Fruit fly (Drosophila melanogaster) whole organism, prepupa: ENCODE results near the gene CG33346.

Source experiments
- Blimp-1 ChIP-seq: fragments of 200-800 bp; sonication (Bioruptor generic); optimal IDR thresholded peaks from 3 replicates; lab custom pipeline; 2017; ENCODE audit warnings: missing biosample characterization, missing genetic modification characterization, mild to moderate bottlenecking, moderate library complexity, missing genetic modification reagents
- CG10631 ChIP-seq: fragments of 200-800 bp; sonication (Bioruptor generic); optimal IDR thresholded peaks from 2 replicates; lab custom pipeline; 2016; ENCODE audit warnings: missing biosample characterization, missing genetic modification characterization
- CG11762 ChIP-seq: fragments of 200-800 bp; sonication (Bioruptor generic); optimal IDR thresholded peaks from 3 replicates; lab custom pipeline; 2016; ENCODE audit warnings: missing biosample characterization, missing genetic modification characterization; ENCODE audit not compliant: insufficient read depth
- CG15336 ChIP-seq: fragments of 200-800 bp; sonication (Bioruptor generic); IDR thresholded peaks from 2 replicates; pipeline ENCODE4 v1.3.6; 2022; ENCODE audit warnings: missing biosample characterization, missing genetic modification characterization
- CG16779 ChIP-seq: fragments of 200-800 bp; sonication (Bioruptor generic); optimal IDR thresholded peaks from 3 replicates; lab custom pipeline; 2017; ENCODE audit warnings: missing biosample characterization, mild to moderate bottlenecking, missing genetic modification characterization
- CG3032 ChIP-seq: fragments of 200-800 bp; optimal IDR thresholded peaks from 2 replicates; lab custom pipeline; 2019; ENCODE audit warnings: missing biosample characterization, mild to moderate bottlenecking, missing genetic modification characterization, moderate library complexity
- CG31627 ChIP-seq: fragments of 200-800 bp; sonication (Bioruptor generic); optimal IDR thresholded peaks from 3 replicates; lab custom pipeline; 2016; ENCODE audit warnings: missing biosample characterization, missing genetic modification characterization
- CG32006 ChIP-seq: fragments of 200-800 bp; sonication (Bioruptor generic); optimal IDR thresholded peaks from 3 replicates; lab custom pipeline; 2017; ENCODE audit warnings: missing biosample characterization, mild to moderate bottlenecking, missing genetic modification characterization
- CG34406 ChIP-seq: fragments of 200-800 bp; sonication (Bioruptor generic); optimal IDR thresholded peaks from 3 replicates; lab custom pipeline; 2016; ENCODE audit warnings: missing biosample characterization, missing genetic modification characterization
- CG3919 ChIP-seq: fragments of 200-800 bp; sonication (Bioruptor generic); optimal IDR thresholded peaks from 3 replicates; lab custom pipeline; 2016; ENCODE audit warnings: missing biosample characterization, missing genetic modification characterization
- CG4318 ChIP-seq: fragments of 200-800 bp; sonication (Bioruptor generic); optimal IDR thresholded peaks from 3 replicates; lab custom pipeline; 2017; ENCODE audit warnings: missing biosample characterization, mild to moderate bottlenecking, missing genetic modification characterization
- CG6163 ChIP-seq: fragments of 200-800 bp; sonication (Bioruptor generic); IDR thresholded peaks from 3 replicates; pipeline ENCODE4 v1.3.6; 2022; ENCODE audit warnings: missing biosample characterization, missing genetic modification characterization
- CG6276 ChIP-seq: fragments of 200-800 bp; sonication (Bioruptor generic); optimal IDR thresholded peaks from 2 replicates; lab custom pipeline; 2017; ENCODE audit warnings: missing biosample characterization, mild to moderate bottlenecking, missing genetic modification characterization
- CG6792 ChIP-seq: fragments of 200-800 bp; sonication (Bioruptor generic); optimal IDR thresholded peaks from 3 replicates; lab custom pipeline; 2016; ENCODE audit warnings: missing biosample characterization, missing genetic modification characterization
- CG6808 ChIP-seq: fragments of 200-800 bp; sonication (Bioruptor generic); optimal IDR thresholded peaks from 3 replicates; lab custom pipeline; 2017; ENCODE audit warnings: missing biosample characterization, missing genetic modification characterization, mild to moderate bottlenecking, moderate library complexity, missing genetic modification reagents
- CG6854 ChIP-seq: fragments of 200-800 bp; sonication (Bioruptor generic); optimal IDR thresholded peaks from 2 replicates; lab custom pipeline; 2017; ENCODE audit warnings: missing biosample characterization, mild to moderate bottlenecking, missing genetic modification characterization
- CG8119 ChIP-seq: fragments of 200-800 bp; sonication (Bioruptor generic); IDR thresholded peaks from 3 replicates; pipeline ENCODE4 v1.3.6; 2022; ENCODE audit warnings: missing biosample characterization, missing genetic modification characterization
- CG8319 ChIP-seq: fragments of 200-800 bp; sonication (Bioruptor generic); optimal IDR thresholded peaks from 3 replicates; lab custom pipeline; 2016; ENCODE audit warnings: missing biosample characterization, missing genetic modification characterization
- CG8632 ChIP-seq: fragments of 200-800 bp; sonication (Bioruptor generic); optimal IDR thresholded peaks from 3 replicates; lab custom pipeline; 2016; ENCODE audit warnings: missing biosample characterization, missing genetic modification characterization
- CG9139 ChIP-seq: fragments of 200-800 bp; sonication (Bioruptor generic); optimal IDR thresholded peaks from 3 replicates; lab custom pipeline; 2017; ENCODE audit warnings: missing biosample characterization, mild to moderate bottlenecking, missing genetic modification characterization
- Eip78C ChIP-seq: fragments of 200-800 bp; sonication (Bioruptor generic); peaks from one replicate; lab custom pipeline; 2016; ENCODE audit warnings: missing biosample characterization, missing genetic modification characterization
- Eip93F ChIP-seq: fragments of 200-800 bp; sonication (Bioruptor generic); optimal IDR thresholded peaks from 2 replicates; lab custom pipeline; 2016; ENCODE audit warnings: missing biosample characterization, mild to moderate bottlenecking, missing genetic modification characterization
- Ets21C ChIP-seq: fragments of 200-800 bp; sonication (Bioruptor generic); optimal IDR thresholded peaks from 3 replicates; lab custom pipeline; 2016; ENCODE audit warnings: missing biosample characterization, missing genetic modification characterization
- Ets96B ChIP-seq: fragments of 200-800 bp; optimal IDR thresholded peaks from 2 replicates; lab custom pipeline; 2019; ENCODE audit warnings: missing biosample characterization, mild to moderate bottlenecking, missing genetic modification characterization, moderate library complexity
- Hr38 ChIP-seq: sonication (Bioruptor generic); optimal IDR thresholded peaks from 2 replicates; lab custom pipeline; 2016; ENCODE audit warnings: missing biosample characterization, missing genetic modification characterization
- Hr39 ChIP-seq: fragments of 200-800 bp; sonication (Bioruptor generic); optimal IDR thresholded peaks from 2 replicates; lab custom pipeline; 2016; ENCODE audit warnings: missing biosample characterization, missing genetic modification characterization
- Hr4 ChIP-seq: fragments of 200-800 bp; sonication (Bioruptor generic); optimal IDR thresholded peaks from 3 replicates; lab custom pipeline; 2016; ENCODE audit warnings: missing biosample characterization, missing genetic modification characterization
- Lpt ChIP-seq: fragments of 200-800 bp; sonication (Bioruptor generic); optimal IDR thresholded peaks from 3 replicates; lab custom pipeline; 2016; ENCODE audit warnings: missing biosample characterization, missing genetic modification characterization
- Met ChIP-seq: fragments of 200-800 bp; sonication (Bioruptor generic); optimal IDR thresholded peaks from 3 replicates; lab custom pipeline; 2016; ENCODE audit warnings: missing biosample characterization, missing genetic modification characterization
- OdsH ChIP-seq: fragments of 200-800 bp; sonication (Bioruptor generic); optimal IDR thresholded peaks from 3 replicates; lab custom pipeline; 2016; ENCODE audit warnings: missing biosample characterization, missing genetic modification characterization
- Smox ChIP-seq: fragments of 200-800 bp; sonication (Bioruptor generic); optimal IDR thresholded peaks from 3 replicates; lab custom pipeline; 2016; ENCODE audit warnings: missing biosample characterization, missing genetic modification characterization
- Sox14 ChIP-seq: fragments of 200-800 bp; sonication (Bioruptor generic); optimal IDR thresholded peaks from 3 replicates; lab custom pipeline; 2016; ENCODE audit warnings: missing biosample characterization, missing genetic modification characterization
- Sox15 ChIP-seq: fragments of 200-800 bp; sonication (Bioruptor generic); optimal IDR thresholded peaks from 3 replicates; lab custom pipeline; 2016; ENCODE audit warnings: missing biosample characterization, missing genetic modification characterization
- achi ChIP-seq: fragments of 200-800 bp; sonication (Bioruptor generic); optimal IDR thresholded peaks from 3 replicates; lab custom pipeline; 2016; ENCODE audit warnings: missing biosample characterization, missing genetic modification characterization
- acj6 ChIP-seq: fragments of 200-800 bp; sonication (Bioruptor generic); optimal IDR thresholded peaks from 3 replicates; lab custom pipeline; 2016; ENCODE audit warnings: missing biosample characterization, missing genetic modification characterization
- cyc ChIP-seq: fragments of 200-800 bp; sonication (Bioruptor generic); optimal IDR thresholded peaks from 3 replicates; lab custom pipeline; 2016; ENCODE audit warnings: missing biosample characterization, missing genetic modification characterization
- dac ChIP-seq: fragments of 200-800 bp; sonication (Bioruptor generic); optimal IDR thresholded peaks from 2 replicates; lab custom pipeline; 2017; ENCODE audit warnings: missing biosample characterization, mild to moderate bottlenecking, missing genetic modification characterization
- dsx ChIP-seq: fragments of 200-800 bp; optimal IDR thresholded peaks from 3 replicates; lab custom pipeline; 2019; ENCODE audit warnings: missing biosample characterization, mild to moderate bottlenecking, missing genetic modification characterization, moderate library complexity; ENCODE audit not compliant: poor library complexity, severe bottlenecking
- eg ChIP-seq: fragments of 200-800 bp; sonication (Bioruptor generic); IDR thresholded peaks from 3 replicates; pipeline ENCODE4 v1.3.6; 2022; ENCODE audit warnings: missing biosample characterization, missing genetic modification characterization
- esn ChIP-seq: fragments of 200-800 bp; sonication (Bioruptor generic); optimal IDR thresholded peaks from 2 replicates; lab custom pipeline; 2016; ENCODE audit warnings: missing biosample characterization, mild to moderate bottlenecking, missing genetic modification characterization, moderate library complexity
- fd59A ChIP-seq: fragments of 200-800 bp; sonication (Bioruptor generic); optimal IDR thresholded peaks from 2 replicates; lab custom pipeline; 2017; ENCODE audit warnings: missing biosample characterization, mild to moderate bottlenecking, missing genetic modification characterization, missing genetic modification reagents
- fd85E ChIP-seq: fragments of 200-800 bp; sonication (Bioruptor generic); optimal IDR thresholded peaks from 3 replicates; lab custom pipeline; 2016; ENCODE audit warnings: missing biosample characterization, missing genetic modification characterization
- lz ChIP-seq: fragments of 200-800 bp; sonication (Bioruptor generic); optimal IDR thresholded peaks from 3 replicates; lab custom pipeline; 2016; ENCODE audit warnings: missing biosample characterization, missing genetic modification characterization
- pdm3 ChIP-seq: fragments of 200-800 bp; sonication (Bioruptor generic); optimal IDR thresholded peaks from 3 replicates; lab custom pipeline; 2016; ENCODE audit warnings: missing biosample characterization, missing genetic modification characterization
- salr ChIP-seq, 2 experiments: fragments of 200-800 bp; sonication (Bioruptor generic); optimal IDR thresholded peaks; 3 replicates each; lab custom pipeline; 2016 to 2018; ENCODE audit warnings: missing biosample characterization in 2 of 2, missing genetic modification characterization in 2 of 2, mild to moderate bottlenecking in 1 of 2
- spab ChIP-seq: fragments of 200-800 bp; sonication (Bioruptor generic); optimal IDR thresholded peaks from 2 replicates; lab custom pipeline; 2017; ENCODE audit warnings: missing biosample characterization, mild to moderate bottlenecking, missing genetic modification characterization, missing genetic modification reagents
- ss ChIP-seq, 2 experiments: fragments of 200-800 bp; sonication (Bioruptor generic); optimal IDR thresholded peaks; 2 replicates in 1 of 2; 3 replicates in 1 of 2; lab custom pipeline; 2017 to 2018; ENCODE audit warnings: mild to moderate bottlenecking in 2 of 2, missing biosample characterization in 2 of 2, missing genetic modification characterization in 2 of 2, moderate library complexity in 1 of 2
- svp ChIP-seq: fragments of 200-800 bp; sonication (Bioruptor generic); peaks from one replicate; lab custom pipeline; 2016; ENCODE audit warnings: missing biosample characterization, missing genetic modification characterization
- topi ChIP-seq: fragments of 200-800 bp; sonication (Bioruptor generic); optimal IDR thresholded peaks from 3 replicates; lab custom pipeline; 2016; ENCODE audit warnings: missing biosample characterization, missing genetic modification characterization
- vri ChIP-seq: fragments of 200-800 bp; sonication (Bioruptor generic); optimal IDR thresholded peaks from 3 replicates; lab custom pipeline; 2016; ENCODE audit warnings: missing biosample characterization, mild to moderate bottlenecking, missing genetic modification characterization

Gene CG33346

DNA sequence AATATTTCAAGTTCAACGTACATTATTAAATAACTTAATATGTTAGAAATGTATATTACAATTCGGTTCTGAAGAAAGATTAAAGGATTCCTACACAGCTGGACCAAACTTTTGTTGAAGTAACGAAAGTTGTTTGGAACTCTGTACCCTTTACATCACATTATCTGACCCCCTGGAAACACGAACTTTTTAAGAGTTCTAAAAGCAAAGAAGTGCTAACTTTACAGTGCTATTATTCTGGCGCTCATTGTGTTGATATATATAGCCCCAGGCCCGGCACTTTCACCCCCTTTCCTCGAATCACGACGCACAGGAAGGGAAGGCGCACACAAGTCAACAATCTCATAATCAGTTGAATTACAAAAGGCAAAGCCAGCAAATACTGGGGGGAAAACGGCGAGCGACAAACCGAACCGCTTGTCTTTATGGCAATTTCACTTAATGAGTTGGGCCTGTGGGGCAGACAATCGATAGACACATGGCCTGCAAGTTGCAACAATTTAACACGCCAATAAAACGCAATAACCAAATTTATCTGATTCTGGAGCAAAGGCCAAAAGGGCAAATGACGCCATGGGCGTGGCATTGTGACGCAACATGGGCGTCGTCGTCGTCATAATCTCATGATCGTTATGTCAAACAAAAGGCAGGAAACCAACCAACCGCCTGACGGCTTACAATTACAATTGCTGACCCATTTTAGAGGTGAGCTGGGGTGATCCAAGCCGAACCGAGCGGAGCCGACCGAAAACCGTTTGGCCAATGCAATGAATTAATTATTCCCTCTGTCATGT, 39.6 kb upstream of the CG33346 start:
- TF ChIP-seq CG8119 (GFP tag; lab: Robert Waterston, UW) (no peak), CG15336 (GFP tag; lab: Robert Waterston, UW) (0 out of 2 replicates have a peak, but pooled peaks have one; percentile 11), dac (GFP tag; lab: Kevin White, UChicago) (no peak), esn (peak; percentile 55), Ets96B (peak; percentile 53), dsx (peak; percentile 18), CG6808 (peak; percentile 53), spab (GFP tag; lab: Kevin White, UChicago) (no peak), CG31627 (peak; percentile 13), topi (GFP tag; lab: Kevin White, UChicago) (no peak), CG9139 (GFP tag; lab: Kevin White, UChicago) (no peak), CG6276 (GFP tag; lab: Kevin White, UChicago) (no peak), CG32006 (GFP tag; lab: Kevin White, UChicago) (peak; percentile 79), pdm3 (GFP tag; lab: Kevin White, UChicago) (peak; percentile 53), Met (GFP tag; lab: Kevin White, UChicago) (peak; percentile 36), eg (GFP tag; lab: Robert Waterston, UW) (peak; percentile 41; the same call in 1 of the 3 replicates), CG4318 (GFP tag; lab: Kevin White, UChicago) (peak; percentile 38), Hr39 (GFP tag; lab: Kevin White, UChicago) (peak; percentile 38), CG6792 (GFP tag; lab: Kevin White, UChicago) (peak; percentile 31), svp (GFP tag; lab: Kevin White, UChicago) (peak; percentile 96), fd85E (no peak), Hr4 (peak; percentile 55), Hr38 (GFP tag; lab: Kevin White, UChicago) (no peak), cyc (GFP tag; lab: Kevin White, UChicago) (peak; percentile 23), CG10631 (GFP tag; lab: Kevin White, UChicago) (peak; percentile 60), CG8632 (GFP tag; lab: Kevin White, UChicago) (peak; percentile 45), salr (GFP tag; optimal IDR thresholded peaks at IDR 0.05; lab: Kevin White, UChicago) (peak in 1 of 2 experiments; percentile 71), Smox (peak; percentile 28), CG6854 (no peak), achi (GFP tag; lab: Kevin White, UChicago) (peak; percentile 46), lz (peak; percentile 16), CG6163 (GFP tag; lab: Robert Waterston, UW) (peak; percentile 54), acj6 (GFP tag; lab: Kevin White, UChicago) (peak; percentile 67), CG8319 (GFP tag; lab: Kevin White, UChicago) (no peak), CG34406 (GFP tag; lab: Kevin White, UChicago) (peak; percentile 50), CG11762 (GFP tag; lab: Kevin White, UChicago) (peak; percentile 24), vri (GFP tag; lab: Kevin White, UChicago) (peak; percentile 78), Eip93F (GFP tag; lab: Kevin White, UChicago) (no peak), OdsH (GFP tag; lab: Kevin White, UChicago) (peak; percentile 76), Blimp-1 (GFP tag; lab: Kevin White, UChicago) (peak; percentile 14), ss (GFP tag; optimal IDR thresholded peaks at IDR 0.05; lab: Kevin White, UChicago) (peak in 1 of 2 experiments; percentile 37), CG16779 (tag; lab: Kevin White, UChicago) (no peak), Eip78C (GFP tag; lab: Kevin White, UChicago) (peak; percentile 83), Sox15 (peak; percentile 6), Sox14 (GFP tag; lab: Kevin White, UChicago) (peak; percentile 32), CG3919 (GFP tag; lab: Kevin White, UChicago) (peak; percentile 43), CG3032 (peak; percentile 54), fd59A (GFP tag; lab: Kevin White, UChicago) (peak; percentile 33), Ets21C (GFP tag; lab: Kevin White, UChicago) (no peak), Lpt (GFP tag; lab: Kevin White, UChicago) (peak; percentile 19)
